Worm (Caenorhabditis elegans): ENCODE data around the gene F07C6.4.

DNA sequence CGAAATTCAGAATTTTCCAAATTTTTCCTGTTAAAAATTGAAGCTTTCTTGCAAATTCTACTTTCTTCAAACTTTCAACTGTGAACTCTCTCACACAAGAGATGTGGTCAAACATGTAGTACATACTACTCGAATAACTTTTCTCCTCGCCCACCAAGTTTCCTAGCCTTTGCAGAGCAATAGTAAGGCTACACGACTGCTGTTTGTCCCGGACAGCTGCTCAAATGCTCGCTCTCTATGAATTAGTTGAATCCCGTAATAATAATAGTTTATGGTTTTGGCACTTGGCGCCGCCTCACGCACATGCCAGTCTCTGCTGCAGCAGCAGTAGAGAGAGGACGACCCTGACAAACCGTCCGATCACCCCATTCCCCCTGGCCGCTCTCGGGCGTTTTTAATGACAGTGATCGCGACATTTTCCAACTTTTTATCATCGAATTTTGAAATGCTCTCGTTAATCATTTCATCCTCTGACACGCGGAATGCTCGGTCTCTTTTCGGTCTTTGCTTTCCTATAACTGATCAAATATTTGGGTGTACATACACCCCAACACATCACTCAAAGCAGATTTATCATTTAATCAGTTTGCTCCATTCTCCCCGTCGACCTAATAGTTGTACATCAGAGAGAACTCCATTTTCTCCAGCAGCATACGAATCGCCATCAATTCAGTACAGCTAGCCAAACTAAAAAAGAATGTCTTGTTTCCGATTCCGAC lies 28.1 kb downstream of the F07C6.4 start:
- TF ChIP-seq B0310.2 (tag; optimal IDR thresholded peaks at IDR 0.05): no peak
- TF ChIP-seq ama-1 (optimal IDR thresholded peaks at IDR 0.05): no peak
- TF ChIP-seq F13C5.2 (tag; optimal IDR thresholded peaks at IDR 0.05): no peak
- TF ChIP-seq tra-4 (tag; optimal IDR thresholded peaks at IDR 0.05): no peak
- no peak for TF ChIP-seq pes-1 (GFP tag; IDR thresholded peaks at IDR 0.05)
- no peak for TF ChIP-seq sea-1 (GFP tag; conservative IDR thresholded peaks at IDR 0.05)
- TF ChIP-seq ceh-36 (tag; optimal IDR thresholded peaks at IDR 0.05): no peak
- no peak for TF ChIP-seq tbx-11 (GFP tag; IDR thresholded peaks at IDR 0.05)
- no peak for TF ChIP-seq ets-7 (tag; optimal IDR thresholded peaks at IDR 0.05)
- no peak for TF ChIP-seq hmg-4 (GFP tag; optimal IDR thresholded peaks at IDR 0.05)
- no peak for TF ChIP-seq aly-1 (tag; optimal IDR thresholded peaks at IDR 0.05)
- TF ChIP-seq scrt-1 (GFP tag; IDR thresholded peaks at IDR 0.05): no peak

All from whole organism, early embryonic.